Fruit fly (Drosophila melanogaster) whole organism, embryonic: ENCODE results near the gene Gdi.

Source experiments
- CG17829 ChIP-seq: fragments of 200-800 bp; optimal IDR thresholded peaks from 2 replicates; lab custom pipeline; 2019; ENCODE audit warnings: missing biosample characterization, mild to moderate bottlenecking, missing genetic modification characterization, moderate library complexity
- CG4424 ChIP-seq: fragments of 200-800 bp; sonication (Bioruptor generic); optimal IDR thresholded peaks from 3 replicates; lab custom pipeline; 2016; ENCODE audit warnings: missing biosample characterization, missing genetic modification characterization
- CG8359 ChIP-seq: fragments of 200-800 bp; sonication (Bioruptor generic); optimal IDR thresholded peaks from 2 replicates; lab custom pipeline; 2017; ENCODE audit warnings: missing biosample characterization, mild to moderate bottlenecking, missing genetic modification characterization, borderline replicate concordance
- CG9437 ChIP-seq: fragments of 200-800 bp; sonication (Bioruptor generic); optimal IDR thresholded peaks from 2 replicates; lab custom pipeline; 2018; ENCODE audit warnings: missing biosample characterization, mild to moderate bottlenecking, missing genetic modification characterization
- Eip74EF ChIP-seq, 2 experiments: fragments of 200-800 bp in 1 of 2; fragments of >200 bp in 1 of 2; sonication (Bioruptor generic) in 1 of 2; optimal IDR thresholded peaks; 2 replicates each; lab custom pipeline; 2017 to 2019; ENCODE audit warnings: missing biosample characterization in 2 of 2, missing genetic modification characterization in 2 of 2, mild to moderate bottlenecking in 1 of 2, moderate library complexity in 1 of 2
- Gsc ChIP-seq: fragments of 200-800 bp; sonication (Bioruptor generic); IDR thresholded peaks from 2 replicates; pipeline ENCODE4 v1.3.6; 2022; ENCODE audit warnings: missing biosample characterization, missing genetic modification characterization
- Lim3 ChIP-seq: fragments of 200-800 bp; sonication (Bioruptor generic); IDR thresholded peaks from 2 replicates; pipeline ENCODE4 v1.3.6; 2022; ENCODE audit warnings: missing biosample characterization, missing genetic modification characterization
- Sry-δ ChIP-seq: fragments of 200-800 bp; sonication (Bioruptor generic); optimal IDR thresholded peaks from 2 replicates; lab custom pipeline; 2016; ENCODE audit warnings: missing biosample characterization, missing genetic modification characterization
- bigmax ChIP-seq: fragments of 200-800 bp; sonication (Bioruptor generic); optimal IDR thresholded peaks from 2 replicates; lab custom pipeline; 2018; ENCODE audit warnings: missing biosample characterization, mild to moderate bottlenecking, missing genetic modification characterization
- dati ChIP-seq: fragments of 200-800 bp; sonication (Bioruptor generic); IDR thresholded peaks from 2 replicates; pipeline ENCODE4 v1.3.6; 2022; ENCODE audit warnings: missing biosample characterization, missing genetic modification characterization
- lmd ChIP-seq: fragments of 200-800 bp; sonication (Bioruptor generic); IDR thresholded peaks from 2 replicates; pipeline ENCODE4 v1.3.6; 2022; ENCODE audit warnings: missing biosample characterization, missing genetic modification characterization
- toy ChIP-seq: fragments of 200-800 bp; sonication (Bioruptor generic); IDR thresholded peaks from 2 replicates; pipeline ENCODE4 v1.3.6; 2022; ENCODE audit warnings: missing biosample characterization, missing genetic modification characterization

DNA sequence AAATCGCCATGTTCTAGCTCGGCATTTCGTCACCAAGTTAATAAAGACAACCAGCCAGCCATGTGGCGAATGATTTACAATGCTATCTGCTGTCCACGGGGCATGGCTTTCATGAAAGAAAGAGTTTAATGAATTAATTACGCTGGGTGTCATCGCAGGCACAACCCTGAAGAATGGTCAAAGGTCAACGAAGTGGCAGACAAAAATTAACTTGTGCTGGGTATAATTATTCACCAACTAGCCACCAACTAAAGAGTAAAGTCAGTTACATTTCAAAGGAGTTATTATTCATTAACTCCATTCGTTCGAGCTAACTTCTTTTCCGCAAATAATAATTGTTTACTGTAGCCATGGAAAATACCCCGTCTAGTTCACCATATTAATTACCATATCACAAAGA, 37.2 kb downstream of the Gdi start:
- no peak for TF ChIP-seq dati (GFP tag; lab: Robert Waterston, UW)
- TF ChIP-seq CG8359 (GFP tag; lab: Kevin White, UChicago) = no peak
- TF ChIP-seq CG9437 = no peak
- TF ChIP-seq Lim3 (GFP tag; lab: Robert Waterston, UW) = no peak
- no peak for TF ChIP-seq Gsc
- TF ChIP-seq Sry-δ (GFP tag; lab: Kevin White, UChicago) = no peak
- no peak for TF ChIP-seq Eip74EF (GFP tag; optimal IDR thresholded peaks at IDR 0.05; lab: Kevin White, UChicago)
- TF ChIP-seq toy (GFP tag; lab: Robert Waterston, UW) = no peak
- no peak for TF ChIP-seq lmd
- no peak for TF ChIP-seq CG17829
- TF ChIP-seq bigmax (GFP tag; lab: Kevin White, UChicago) = no peak
- TF ChIP-seq CG4424 (GFP tag; lab: Kevin White, UChicago) = no peak
